Worm (Caenorhabditis elegans) whole organism, early embryonic: ENCODE measurements around the gene K08D8.4.

Experiments
- B0310.2 ChIP-seq: sonication (generic microtip); optimal IDR thresholded peaks from 2 replicates; lab custom pipeline; 2016; ENCODE audit warnings: mild to moderate bottlenecking, missing genetic modification characterization, missing compliant biosample characterization
- aly-1 ChIP-seq: sonication (generic microtip); optimal IDR thresholded peaks from 2 replicates; lab custom pipeline; 2016; ENCODE audit warnings: missing genetic modification characterization, missing compliant biosample characterization
- ama-1 ChIP-seq: fragments of 150-350 bp; optimal IDR thresholded peaks from 2 replicates; lab custom pipeline; 2014
- ceh-36 ChIP-seq: sonication (generic microtip); optimal IDR thresholded peaks from 2 replicates; lab custom pipeline; 2016; ENCODE audit warnings: missing genetic modification characterization, inconsistent platforms, missing compliant biosample characterization
- ets-7 ChIP-seq: sonication (generic microtip); optimal IDR thresholded peaks from 2 replicates; lab custom pipeline; 2016; ENCODE audit warnings: missing genotype, missing genetic modification characterization, missing compliant biosample characterization
- flt-1 ChIP-seq: fragments of 200-800 bp; sonication (Bioruptor generic); IDR thresholded peaks from 2 replicates; pipeline ENCODE4 v1.3.6; 2022; ENCODE audit warnings: missing genetic modification characterization, missing compliant biosample characterization
- hmg-4 ChIP-seq: fragments of 200-800 bp; sonication (Bioruptor generic); optimal IDR thresholded peaks from 2 replicates; lab custom pipeline; 2018; ENCODE audit warnings: mild to moderate bottlenecking, missing genetic modification characterization, missing compliant biosample characterization
- hnd-1 ChIP-seq: sonication (generic microtip); optimal IDR thresholded peaks from 2 replicates; lab custom pipeline; 2016; ENCODE audit warnings: missing genetic modification characterization, missing compliant biosample characterization
- scrt-1 ChIP-seq: fragments of 200-800 bp; sonication (Bioruptor generic); IDR thresholded peaks from 2 replicates; pipeline ENCODE4 v1.3.6; 2022; ENCODE audit warnings: missing genetic modification characterization, missing compliant biosample characterization
- sea-1 ChIP-seq: fragments of 200-800 bp; sonication (Bioruptor generic); conservative IDR thresholded peaks from 2 replicates; pipeline ENCODE4 v1.3.6; 2022; ENCODE audit warnings: missing genetic modification characterization, missing compliant biosample characterization
- tbx-11 ChIP-seq: fragments of 200-800 bp; sonication (Bioruptor generic); IDR thresholded peaks from 2 replicates; pipeline ENCODE4 v1.3.6; 2022; ENCODE audit warnings: missing genetic modification characterization, missing compliant biosample characterization
- tbx-37 ChIP-seq: fragments of 200-800 bp; sonication (Bioruptor generic); conservative IDR thresholded peaks from 2 replicates; pipeline ENCODE4 v1.3.6; 2022; ENCODE audit warnings: missing genetic modification reagents, missing genetic modification characterization, missing compliant biosample characterization
- tra-4 ChIP-seq: sonication (generic microtip); optimal IDR thresholded peaks from 2 replicates; lab custom pipeline; 2017; ENCODE audit warnings: missing genetic modification characterization, missing compliant biosample characterization

- TF ChIP-seq flt-1 (GFP tag; lab: Robert Waterston, UW), result no peak
- no peak for TF ChIP-seq ama-1
- TF ChIP-seq tra-4, result no peak
- TF ChIP-seq hmg-4 (GFP tag; lab: Kevin White, UChicago), result no peak
- no peak for TF ChIP-seq hnd-1
- no peak for TF ChIP-seq ets-7
- no peak for TF ChIP-seq B0310.2
- TF ChIP-seq ceh-36, result no peak
- TF ChIP-seq tbx-37 (GFP tag; lab: Robert Waterston, UW), result no peak
- TF ChIP-seq tbx-11 (GFP tag; lab: Robert Waterston, UW), result no peak
- no peak for TF ChIP-seq scrt-1
- TF ChIP-seq sea-1 (GFP tag; lab: Robert Waterston, UW), result no peak
- TF ChIP-seq aly-1, result no peak
Observed at ce11 chrIV:12891080-12891479, 18.7 kb downstream of the K08D8.4 start.
